Worm (Caenorhabditis elegans) whole organism, L4 larva: ENCODE results near the gene R10E11.5.

Source experiments
- F10B5.3 ChIP-seq: sonication (generic microtip); optimal IDR thresholded peaks from 2 replicates; lab custom pipeline; 2016; ENCODE audit warnings: mild to moderate bottlenecking, missing genetic modification characterization, missing compliant biosample characterization
- F26F4.8 ChIP-seq: fragments of 200-800 bp; sonication (Bioruptor generic); conservative IDR thresholded peaks from 2 replicates; pipeline ENCODE4 v1.3.6; 2022; ENCODE audit warnings: missing genetic modification characterization, missing compliant biosample characterization
- F37D6.2 ChIP-seq: sonication (generic microtip); optimal IDR thresholded peaks from 2 replicates; lab custom pipeline; 2016; ENCODE audit warnings: mild to moderate bottlenecking, missing genetic modification characterization, missing compliant biosample characterization
- F44E2.7 ChIP-seq: fragments of 200-800 bp; sonication (Bioruptor generic); IDR thresholded peaks from 2 replicates; pipeline ENCODE4 v2.1.2; 2022; ENCODE audit warnings: missing genetic modification characterization, missing compliant biosample characterization
- T26A8.4 ChIP-seq: fragments of 200-800 bp; sonication (Bioruptor generic); IDR thresholded peaks from 2 replicates; pipeline ENCODE4 v1.3.6; 2022; ENCODE audit warnings: missing genetic modification characterization, missing compliant biosample characterization
- ZK546.5 ChIP-seq, 2 experiments: sonication (generic microtip); optimal IDR thresholded peaks; 2 replicates each; lab custom pipeline; 2017; ENCODE audit warnings: missing biosample characterization in 2 of 2, missing genetic modification characterization in 2 of 2
- ama-1 ChIP-seq: fragments of 150-350 bp; optimal IDR thresholded peaks from 2 replicates; lab custom pipeline; 2014; ENCODE audit warnings: inconsistent platforms, mixed read lengths
- arid-1 ChIP-seq: fragments of 200-800 bp; sonication (Bioruptor generic); conservative IDR thresholded peaks from 2 replicates; pipeline ENCODE4 v1.3.6; 2022; ENCODE audit warnings: missing genetic modification reagents, missing genetic modification characterization, missing compliant biosample characterization
- attf-4 ChIP-seq: sonication (generic microtip); optimal IDR thresholded peaks from 3 replicates; lab custom pipeline; 2017; ENCODE audit warnings: missing biosample characterization, missing genetic modification characterization
- ceh-20 ChIP-seq: fragments of 200-800 bp; sonication (Bioruptor generic); IDR thresholded peaks from 2 replicates; pipeline ENCODE4 v1.3.6; 2022; ENCODE audit warnings: missing genetic modification reagents, missing genetic modification characterization, missing compliant biosample characterization
- cey-2 ChIP-seq: sonication (generic microtip); optimal IDR thresholded peaks from 3 replicates; lab custom pipeline; 2017; ENCODE audit warnings: missing genetic modification characterization, mild to moderate bottlenecking, missing compliant biosample characterization, antibody characterized with exemption, borderline replicate concordance; ENCODE audit not compliant: insufficient read depth
- ctbp-1 ChIP-seq: fragments of 200-800 bp; sonication (Bioruptor generic); IDR thresholded peaks from 2 replicates; pipeline ENCODE4 v1.3.6; 2022; ENCODE audit warnings: missing genetic modification reagents, missing genetic modification characterization, missing compliant biosample characterization
- daf-19 ChIP-seq: fragments of 200-800 bp; sonication (Bioruptor generic); conservative IDR thresholded peaks from 2 replicates; pipeline ENCODE4 v1.3.6; 2022; ENCODE audit warnings: missing genetic modification characterization, missing compliant biosample characterization
- dmd-9 ChIP-seq: fragments of 200-800 bp; sonication (Bioruptor generic); IDR thresholded peaks from 2 replicates; pipeline ENCODE4 v1.3.6; 2022; ENCODE audit warnings: missing genetic modification reagents, missing genetic modification characterization, missing compliant biosample characterization
- dve-1 ChIP-seq: sonication (generic microtip); optimal IDR thresholded peaks from 2 replicates; lab custom pipeline; 2017; ENCODE audit warnings: antibody characterized with exemption, mild to moderate bottlenecking, missing genetic modification characterization, missing compliant biosample characterization; ENCODE audit not compliant: insufficient read depth
- fkh-10 ChIP-seq: fragments of 150-350 bp; optimal IDR thresholded peaks from 2 replicates; lab custom pipeline; 2014; ENCODE audit warnings: missing biosample characterization, missing genetic modification reagents, missing genetic modification characterization
- fos-1 ChIP-seq: fragments of 150-350 bp; optimal IDR thresholded peaks from 2 replicates; lab custom pipeline; 2014; ENCODE audit warnings: missing biosample characterization, missing genetic modification characterization
- hif-1 ChIP-seq, 2 experiments: sonication (generic microtip); optimal IDR thresholded peaks; 2 replicates each; lab custom pipeline; 2016 to 2017; ENCODE audit warnings: missing compliant biosample characterization in 2 of 2, missing genetic modification characterization in 2 of 2, missing genetic modification reagents in 2 of 2, missing genotype in 2 of 2, mild to moderate bottlenecking in 1 of 2
- hlh-30 ChIP-seq: sonication (generic microtip); optimal IDR thresholded peaks from 2 replicates; lab custom pipeline; 2017; ENCODE audit warnings: antibody characterized with exemption, mild to moderate bottlenecking, missing genetic modification characterization, missing compliant biosample characterization; ENCODE audit not compliant: insufficient read depth
- hmg-1.1 ChIP-seq: fragments of 200-800 bp; sonication (Bioruptor generic); IDR thresholded peaks from 2 replicates; pipeline ENCODE4 v1.3.6; 2022; ENCODE audit warnings: missing genetic modification reagents, missing genetic modification characterization, missing compliant biosample characterization
- jun-1 ChIP-seq: fragments of 150-350 bp; optimal IDR thresholded peaks from 2 replicates; lab custom pipeline; 2014; ENCODE audit warnings: missing biosample characterization, missing genetic modification reagents, missing genetic modification characterization
- lin-15B ChIP-seq: fragments of 150-350 bp; sonication (generic microtip); optimal IDR thresholded peaks from 3 replicates; lab custom pipeline; 2014; ENCODE audit warnings: missing biosample characterization, missing genetic modification characterization
- lir-3 ChIP-seq: sonication (generic microtip); optimal IDR thresholded peaks from 2 replicates; lab custom pipeline; 2016; ENCODE audit warnings: mild to moderate bottlenecking, missing genetic modification characterization, missing compliant biosample characterization
- madf-9 ChIP-seq: fragments of 200-800 bp; sonication (Bioruptor generic); conservative IDR thresholded peaks from 2 replicates; pipeline ENCODE4 v1.3.6; 2022; ENCODE audit warnings: missing genetic modification reagents, missing genetic modification characterization, missing compliant biosample characterization
- mdl-1 ChIP-seq, 2 experiments: fragments of 150-350 bp in 1 of 2; sonication (generic microtip) in 1 of 2; optimal IDR thresholded peaks; 2 replicates each; lab custom pipeline; 2014 to 2017; ENCODE audit warnings: missing biosample characterization in 2 of 2, missing genetic modification characterization in 2 of 2
- mdt-29 ChIP-seq: fragments of 200-800 bp; sonication (Bioruptor generic); IDR thresholded peaks from 2 replicates; pipeline ENCODE4 v1.3.6; 2022; ENCODE audit warnings: missing genetic modification reagents, missing genetic modification characterization, missing compliant biosample characterization
- mep-1 ChIP-seq: fragments of 150-350 bp; sonication (generic microtip); optimal IDR thresholded peaks from 3 replicates; lab custom pipeline; 2014; ENCODE audit warnings: missing biosample characterization, missing genetic modification characterization
- mes-2 ChIP-seq: sonication (generic microtip); optimal IDR thresholded peaks from 2 replicates; lab custom pipeline; 2016; ENCODE audit warnings: missing genotype, mild to moderate bottlenecking, missing genetic modification characterization, missing compliant biosample characterization; ENCODE audit not compliant: poor library complexity, severe bottlenecking
- nhr-11 ChIP-seq: fragments of 150-350 bp; optimal IDR thresholded peaks from 2 replicates; lab custom pipeline; 2014; ENCODE audit warnings: missing biosample characterization, missing genetic modification characterization
- nhr-25 ChIP-seq: sonication (generic microtip); optimal IDR thresholded peaks from 2 replicates; lab custom pipeline; 2017; ENCODE audit warnings: missing genetic modification characterization, mild to moderate bottlenecking, missing compliant biosample characterization, antibody characterized with exemption, moderate library complexity, borderline replicate concordance; ENCODE audit not compliant: insufficient read depth
- nhr-42 ChIP-seq: fragments of 200-800 bp; sonication (Bioruptor generic); IDR thresholded peaks from 2 replicates; pipeline ENCODE4 v1.3.6; 2022; ENCODE audit warnings: missing genetic modification characterization, missing compliant biosample characterization
- nhr-6 ChIP-seq: fragments of 150-350 bp; optimal IDR thresholded peaks from 2 replicates; lab custom pipeline; 2014; ENCODE audit warnings: missing biosample characterization, missing genetic modification characterization
- pha-4 ChIP-seq, 2 experiments: fragments of 150-350 bp in 1 of 2; fragments of 200-800 bp in 1 of 2; sonication (Bioruptor generic) in 1 of 2; IDR thresholded peaks in 1 of 2; optimal IDR thresholded peaks in 1 of 2; 2 replicates each; pipeline versions ENCODE4 v1.3.6 to Lab custom; 2014 to 2022; ENCODE audit warnings: missing genetic modification characterization in 2 of 2, missing genetic modification reagents in 2 of 2, missing biosample characterization in 1 of 2, missing compliant biosample characterization in 1 of 2
- pqm-1 ChIP-seq: sonication (generic microtip); optimal IDR thresholded peaks from 2 replicates; lab custom pipeline; 2017; ENCODE audit warnings: missing biosample characterization, missing genetic modification characterization
- rbr-2 ChIP-seq: sonication (generic microtip); optimal IDR thresholded peaks from 2 replicates; lab custom pipeline; 2016; ENCODE audit warnings: missing genotype, missing genetic modification characterization, missing compliant biosample characterization
- sdz-12 ChIP-seq: fragments of 200-800 bp; sonication (Bioruptor generic); optimal IDR thresholded peaks from 2 replicates; lab custom pipeline; 2018; ENCODE audit warnings: mild to moderate bottlenecking, missing genetic modification characterization, missing compliant biosample characterization
- snpc-1.2 ChIP-seq: fragments of 200-800 bp; sonication (Bioruptor generic); IDR thresholded peaks from 2 replicates; pipeline ENCODE4 v1.3.6; 2022; ENCODE audit warnings: missing genetic modification reagents, missing genetic modification characterization, missing compliant biosample characterization
- snpc-4 ChIP-seq: fragments of 150-350 bp; optimal IDR thresholded peaks from 2 replicates; lab custom pipeline; 2014; ENCODE audit warnings: missing biosample characterization, missing genetic modification characterization
- spr-3 ChIP-seq: fragments of 200-800 bp; sonication (Bioruptor generic); optimal IDR thresholded peaks from 2 replicates; lab custom pipeline; 2018; ENCODE audit warnings: mild to moderate bottlenecking, missing genetic modification characterization, missing compliant biosample characterization
- tag-97 ChIP-seq: fragments of 200-800 bp; sonication (Bioruptor generic); IDR thresholded peaks from 2 replicates; pipeline ENCODE4 v1.3.6; 2022; ENCODE audit warnings: missing genetic modification characterization, missing compliant biosample characterization
- tra-1 ChIP-seq: fragments of 200-800 bp; sonication (Bioruptor generic); IDR thresholded peaks from 2 replicates; pipeline ENCODE4 v1.3.6; 2022; ENCODE audit warnings: missing genetic modification reagents, missing genetic modification characterization, missing compliant biosample characterization
- unc-130 ChIP-seq: sonication (generic microtip); optimal IDR thresholded peaks from 2 replicates; lab custom pipeline; 2016; ENCODE audit warnings: missing genetic modification reagents, missing genetic modification characterization, missing compliant biosample characterization
- unc-62 ChIP-seq, 3 experiments: fragments of 150-350 bp in 1 of 3; sonication (generic microtip); optimal IDR thresholded peaks in 2 of 3; peaks in 1 of 3; 1 replicate in 1 of 3; 2 replicates in 2 of 3; lab custom pipeline; 2014 to 2017; ENCODE audit warnings: missing biosample characterization in 3 of 3, missing genetic modification characterization in 3 of 3, missing genetic modification reagents in 3 of 3, missing genotype in 1 of 3
- vab-7 ChIP-seq: fragments of 200-800 bp; sonication (Bioruptor generic); IDR thresholded peaks from 2 replicates; pipeline ENCODE4 v1.3.6; 2022; ENCODE audit warnings: missing genetic modification reagents, missing genetic modification characterization, missing compliant biosample characterization
- zag-1 ChIP-seq: fragments of 150-350 bp; optimal IDR thresholded peaks from 2 replicates; lab custom pipeline; 2014; ENCODE audit warnings: missing biosample characterization, missing genetic modification characterization
- zfp-2 ChIP-seq: sonication (generic microtip); optimal IDR thresholded peaks from 2 replicates; lab custom pipeline; 2016; ENCODE audit warnings: mild to moderate bottlenecking, missing genetic modification characterization, missing compliant biosample characterization
- zip-11 ChIP-seq: fragments of 200-800 bp; sonication (Bioruptor generic); IDR thresholded peaks from 2 replicates; pipeline ENCODE4 v1.3.6; 2022; ENCODE audit warnings: missing genetic modification characterization, missing compliant biosample characterization

Gene R10E11.5

DNA sequence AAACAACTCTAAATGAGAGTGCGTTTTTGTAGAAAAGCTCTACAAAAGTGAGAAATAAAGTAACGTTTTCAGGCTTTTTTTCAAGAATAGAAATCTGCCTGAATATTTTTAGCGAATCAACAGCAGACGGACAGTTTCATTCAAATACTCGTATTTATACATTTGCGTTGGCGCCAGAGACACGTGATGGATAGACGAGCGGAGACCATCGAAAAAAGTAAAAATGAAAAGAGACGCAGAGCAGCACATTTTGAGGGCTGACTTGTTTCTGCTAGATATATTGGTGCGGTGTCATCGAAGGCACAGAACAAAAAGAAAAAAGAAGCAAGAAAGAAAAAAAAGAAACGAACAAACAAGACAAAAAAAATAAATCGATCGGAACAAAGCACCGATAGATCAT, 36.5 kb upstream of the R10E11.5 start (continued):
- TF ChIP-seq spr-3 (GFP tag; lab: Kevin White, UChicago) (no peak), unc-62 (GFP tag; optimal IDR thresholded peaks at IDR 0.05 in 1 of 2; lab: Kevin White, UChicago) (no peak), unc-62 (tag; optimal IDR thresholded peaks at IDR 0.05; lab: Kevin White, UChicago) (no peak), jun-1 (no peak), nhr-42 (no peak), cey-2 (tag; lab: Kevin White, UChicago) (no peak), hmg-1.1 (0 out of 2 replicates have a peak, but pooled peaks have one; percentile 11), pha-4 (GFP tag; IDR thresholded peaks at IDR 0.05; lab: Robert Waterston, UW) (peak; percentile 62; the same call in 1 of the 2 replicates), pha-4 (tag; optimal IDR thresholded peaks at IDR 0.05; lab: Kevin White, UChicago) (no peak), vab-7 (GFP tag; lab: Robert Waterston, UW) (no peak), attf-4 (no peak), fos-1 (tag; lab: Kevin White, UChicago) (no peak), ZK546.5 (tag; optimal IDR thresholded peaks at IDR 0.05; lab: Kevin White, UChicago) (no peak), fkh-10 (GFP tag; lab: Kevin White, UChicago) (no peak), dmd-9 (GFP tag; lab: Robert Waterston, UW) (no peak), snpc-1.2 (no peak), nhr-11 (tag; lab: Kevin White, UChicago) (peak; percentile 27), mdl-1 (tag; optimal IDR thresholded peaks at IDR 0.05; lab: Kevin White, UChicago) (peak in 1 of 2 experiments; percentile 71), F10B5.3 (tag; lab: Kevin White, UChicago) (no peak)

DNA sequence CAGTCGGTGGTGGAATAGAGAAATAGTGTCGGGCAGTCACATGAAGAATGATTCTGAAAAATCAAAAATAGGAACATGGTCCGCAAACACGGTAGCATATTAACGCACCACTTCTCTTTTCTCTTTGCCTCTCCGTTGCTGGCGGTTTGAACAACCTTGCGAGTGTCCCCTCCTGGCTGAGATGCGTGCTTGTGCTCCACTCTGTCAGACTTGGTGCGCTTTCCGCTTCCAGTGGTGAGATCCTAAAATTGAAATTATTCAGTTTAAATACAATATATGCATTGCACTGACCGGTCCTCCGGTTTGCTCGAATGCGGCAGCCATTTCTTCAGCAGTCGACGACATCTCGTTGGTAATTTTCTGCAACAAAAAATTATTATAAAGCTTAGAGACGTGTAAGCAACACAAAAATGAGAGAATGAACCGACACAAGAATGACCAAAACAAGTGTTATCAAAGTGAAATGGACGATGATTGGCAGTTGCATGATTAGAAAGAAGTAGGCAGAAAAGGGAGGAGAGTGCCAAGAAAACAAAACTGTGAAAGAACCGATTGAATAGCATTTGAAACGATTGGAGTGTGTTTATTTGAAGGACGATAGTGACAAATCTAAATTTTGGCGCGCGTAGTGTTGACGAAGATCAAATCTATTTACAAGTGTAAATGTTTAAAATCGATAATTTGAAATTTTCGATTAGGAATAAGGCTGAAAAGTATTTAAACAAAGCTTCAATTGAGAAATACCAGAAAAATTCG, 35.8 kb upstream of the R10E11.5 start, which contains the start of gene ZK632.9:
Gene ZK632.9, minus strand, starts transcription at position 360 of the 756 bp plus-strand sequence.
- no peak for TF ChIP-seq rbr-2
- TF ChIP-seq snpc-4 (tag; lab: Kevin White, UChicago) = no peak
- TF ChIP-seq hlh-30 = no peak
- no peak for TF ChIP-seq daf-19 (GFP tag; lab: Robert Waterston, UW)
- TF ChIP-seq F37D6.2 = no peak
- TF ChIP-seq dve-1 = peak; percentile 54
- no peak for TF ChIP-seq nhr-6
- TF ChIP-seq F44E2.7 (GFP tag; lab: Robert Waterston, UW) = no peak
- no peak for TF ChIP-seq hif-1 (tag; optimal IDR thresholded peaks at IDR 0.05; lab: Kevin White, UChicago)
- TF ChIP-seq pqm-1 (tag; lab: Kevin White, UChicago) = no peak
- TF ChIP-seq sdz-12 (GFP tag; lab: Kevin White, UChicago) = no peak
- TF ChIP-seq madf-9 (GFP tag; lab: Robert Waterston, UW) = no peak
- no peak for TF ChIP-seq zip-11 (GFP tag; lab: Robert Waterston, UW)
- no peak for TF ChIP-seq jun-1
- peak; percentile 41; the same call in 1 of the 2 replicates for TF ChIP-seq T26A8.4
- no peak for TF ChIP-seq mdl-1 (tag; optimal IDR thresholded peaks at IDR 0.05; lab: Kevin White, UChicago)
- TF ChIP-seq ctbp-1 (GFP tag; lab: Robert Waterston, UW) = no peak
- no peak for TF ChIP-seq unc-130 (GFP tag; lab: Kevin White, UChicago)
- no peak for TF ChIP-seq F26F4.8 (GFP tag; lab: Robert Waterston, UW)
- TF ChIP-seq lir-3 = no peak
- TF ChIP-seq nhr-25 (tag; lab: Kevin White, UChicago) = no peak
- no peak for TF ChIP-seq tra-1 (GFP tag; lab: Robert Waterston, UW)
- peak; percentile 33 for TF ChIP-seq mes-2
- no peak for TF ChIP-seq zag-1 (tag; lab: Kevin White, UChicago)
- no peak for TF ChIP-seq ceh-20 (GFP tag; lab: Robert Waterston, UW)
- TF ChIP-seq ama-1 (lab: Kevin White, UChicago) = no peak
- no peak for TF ChIP-seq arid-1 (GFP tag; lab: Robert Waterston, UW)
- TF ChIP-seq mdt-29 (GFP tag; lab: Robert Waterston, UW) = no peak
- no peak for TF ChIP-seq F10B5.3 (tag; lab: Kevin White, UChicago)
- TF ChIP-seq zfp-2 (tag; lab: Kevin White, UChicago) = no peak
- no peak for TF ChIP-seq nhr-11 (tag; lab: Kevin White, UChicago)
- no peak for TF ChIP-seq tag-97 (GFP tag; lab: Robert Waterston, UW)
- TF ChIP-seq mep-1 (tag; lab: Kevin White, UChicago) = no peak
- no peak for TF ChIP-seq lin-15B (tag; lab: Kevin White, UChicago)
